Fruit fly (Drosophila melanogaster): Measurements from ENCODE around the gene CG11168.
A peak's percentile ranks its signal among the peaks of the same experiment; 100 is the strongest.

The CG11168 gene

dm6 chr3R:24917814-24918636 is at the start of gene CG11168, which contains the start of the genes PIG-S and sud1:
CG11168 (plus strand) TSS chr3R:24918106.
PIG-S (minus strand) TSS chr3R:24917864.
sud1 (minus strand) TSS chr3R:24917864.
- TF ChIP-seq CTCF (optimal IDR thresholded peaks at IDR 0.05) (no peak), CG8478 (optimal IDR thresholded peaks at IDR 0.05) (no peak)

dm6 chr3R:24870389-24871048 is 47.4 kb upstream of the CG11168 start, which contains the start of gene CycB3:
CycB3 (minus strand) TSS chr3R:24870816.
- TF ChIP-seq CG8478 (optimal IDR thresholded peaks at IDR 0.05) (no peak), CTCF (optimal IDR thresholded peaks at IDR 0.05) (peak in 1 of 2 experiments; percentile 24)

dm6 chr3R:24875939-24876842 is 41.7 kb upstream of the CG11168 start, which contains the start of gene CG3744:
CG3744 (minus strand) TSS chr3R:24876654.
- TF ChIP-seq CTCF (optimal IDR thresholded peaks at IDR 0.05) (no peak), CG8478 (optimal IDR thresholded peaks at IDR 0.05) (no peak)

dm6 chr3R:24876843-24877457 is 41.0 kb upstream of the CG11168 start, which contains the start of the genes CG11089 and CG31381:
CG11089 (plus strand) TSS chr3R:24877045.
CG31381 (plus strand) TSS chr3R:24877045.
- TF ChIP-seq CG8478 (optimal IDR thresholded peaks at IDR 0.05) = no peak
- TF ChIP-seq CTCF (optimal IDR thresholded peaks at IDR 0.05) = no peak

- TF ChIP-seq CTCF (optimal IDR thresholded peaks at IDR 0.05) = no peak
- TF ChIP-seq CG8478 (optimal IDR thresholded peaks at IDR 0.05) = no peak
These were observed 39.3 kb upstream of the CG11168 start for dm6 chr3R:24878655-24879054.

dm6 chr3R:24886470-24886869 is 31.4 kb upstream of the CG11168 start:
- TF ChIP-seq CTCF (optimal IDR thresholded peaks at IDR 0.05) (no peak), CG8478 (optimal IDR thresholded peaks at IDR 0.05) (no peak)

- TF ChIP-seq CTCF (optimal IDR thresholded peaks at IDR 0.05) (no peak), CG8478 (optimal IDR thresholded peaks at IDR 0.05) (no peak)
These were observed 29.5 kb upstream of the CG11168 start for dm6 chr3R:24888418-24888817.

dm6 chr3R:24889303-24889892 is 28.5 kb upstream of the CG11168 start:
- TF ChIP-seq CTCF (optimal IDR thresholded peaks at IDR 0.05) (no peak), CG8478 (optimal IDR thresholded peaks at IDR 0.05) (no peak)

dm6 chr3R:24890217-24890616 is 27.7 kb upstream of the CG11168 start:
- TF ChIP-seq CG8478 (optimal IDR thresholded peaks at IDR 0.05) (no peak), CTCF (optimal IDR thresholded peaks at IDR 0.05) (no peak)

dm6 chr3R:24890919-24891318 is 27.0 kb upstream of the CG11168 start:
- TF ChIP-seq CG8478 (optimal IDR thresholded peaks at IDR 0.05) (no peak), CTCF (optimal IDR thresholded peaks at IDR 0.05) (no peak)

- TF ChIP-seq CG8478 (optimal IDR thresholded peaks at IDR 0.05) (no peak), CTCF (optimal IDR thresholded peaks at IDR 0.05) (no peak)
These were observed 24.5 kb upstream of the CG11168 start for dm6 chr3R:24893320-24893955.

- TF ChIP-seq CTCF (optimal IDR thresholded peaks at IDR 0.05) (no peak), CG8478 (optimal IDR thresholded peaks at IDR 0.05) (no peak)
These were observed 23.3 kb upstream of the CG11168 start, which contains the start of the genes CG31121 and CG11069 for dm6 chr3R:24894419-24895206. CG31121 (minus strand) TSS chr3R:24894605. CG11069 (plus strand) TSS chr3R:24894742.

dm6 chr3R:24900816-24901215 is 17.1 kb upstream of the CG11168 start, which contains the start of gene CG10845:
CG10845 (plus strand) TSS chr3R:24901116.
- TF ChIP-seq CTCF (optimal IDR thresholded peaks at IDR 0.05) (no peak), CG8478 (optimal IDR thresholded peaks at IDR 0.05) (no peak)

Measured in S2 (cell line).